Fruit fly (Drosophila melanogaster) whole organism, embryonic: ENCODE data around the gene CG9171.

Experiments
- ATbp ChIP-seq: fragments of 200-800 bp; sonication (Bioruptor generic); optimal IDR thresholded peaks from 2 replicates; lab custom pipeline; 2017; ENCODE audit warnings: missing biosample characterization, mild to moderate bottlenecking, missing genetic modification characterization, missing genetic modification reagents
- Antp ChIP-seq: fragments of 200-800 bp; sonication (Bioruptor generic); optimal IDR thresholded peaks from 3 replicates; lab custom pipeline; 2016; ENCODE audit warnings: missing biosample characterization, missing genetic modification characterization
- Awh ChIP-seq: fragments of 200-800 bp; sonication (Bioruptor generic); IDR thresholded peaks from 2 replicates; pipeline ENCODE4, ENCODE4 v1.3.6; 2022; ENCODE audit warnings: missing biosample characterization, missing genetic modification characterization
- CG11247 ChIP-seq: fragments of 200-800 bp; sonication (Bioruptor generic); IDR thresholded peaks from 2 replicates; pipeline ENCODE4 v1.3.6; 2022; ENCODE audit warnings: missing biosample characterization, missing genetic modification characterization
- CG11504 ChIP-seq: fragments of 200-800 bp; sonication (Bioruptor generic); optimal IDR thresholded peaks from 3 replicates; lab custom pipeline; 2019; ENCODE audit warnings: missing biosample characterization, mild to moderate bottlenecking, missing genetic modification characterization, moderate library complexity
- CG12236 ChIP-seq: fragments of 200-800 bp; sonication (Bioruptor generic); optimal IDR thresholded peaks from 2 replicates; lab custom pipeline; 2016; ENCODE audit warnings: missing biosample characterization, missing genetic modification characterization
- CG1233 ChIP-seq: fragments of 200-800 bp; sonication (Bioruptor generic); optimal IDR thresholded peaks from 4 replicates; lab custom pipeline; 2018; ENCODE audit warnings: missing biosample characterization, mild to moderate bottlenecking, missing genetic modification characterization
- CG13894 ChIP-seq: fragments of 200-800 bp; sonication (Bioruptor generic); optimal IDR thresholded peaks from 3 replicates; lab custom pipeline; 2018; ENCODE audit warnings: missing biosample characterization, mild to moderate bottlenecking, missing genetic modification characterization, moderate library complexity
- CG15601 ChIP-seq: fragments of 200-800 bp; sonication (Bioruptor generic); optimal IDR thresholded peaks from 3 replicates; lab custom pipeline; 2019; ENCODE audit warnings: missing biosample characterization, mild to moderate bottlenecking, missing genetic modification characterization, moderate library complexity
- CG17912 ChIP-seq: fragments of 200-800 bp; sonication (Bioruptor generic); optimal IDR thresholded peaks from 2 replicates; lab custom pipeline; 2018; ENCODE audit warnings: missing biosample characterization, mild to moderate bottlenecking, missing genetic modification characterization
- CG18599 ChIP-seq: fragments of 200-800 bp; sonication (Bioruptor generic); optimal IDR thresholded peaks from 3 replicates; lab custom pipeline; 2017; ENCODE audit warnings: missing biosample characterization, missing genetic modification characterization, mild to moderate bottlenecking, moderate library complexity, missing genetic modification reagents
- CG18619 ChIP-seq: fragments of 200-800 bp; sonication (Bioruptor generic); optimal IDR thresholded peaks from 3 replicates; lab custom pipeline; 2017; ENCODE audit warnings: missing biosample characterization, mild to moderate bottlenecking, missing genetic modification characterization
- CG2199 ChIP-seq: fragments of 200-800 bp; sonication (Bioruptor generic); IDR thresholded peaks from 3 replicates; pipeline ENCODE4 v1.3.6; 2022; ENCODE audit warnings: missing biosample characterization, missing genetic modification characterization
- CG2875 ChIP-seq: fragments of 200-800 bp; sonication (Bioruptor generic); optimal IDR thresholded peaks from 2 replicates; lab custom pipeline; 2017; ENCODE audit warnings: missing biosample characterization, mild to moderate bottlenecking, missing genetic modification characterization, missing genetic modification reagents
- CG30020 ChIP-seq: fragments of 200-800 bp; optimal IDR thresholded peaks from 2 replicates; lab custom pipeline; 2019; ENCODE audit warnings: missing biosample characterization, mild to moderate bottlenecking, missing genetic modification characterization, moderate library complexity
- CG3163 ChIP-seq: fragments of 200-800 bp; sonication (Bioruptor generic); optimal IDR thresholded peaks from 3 replicates; lab custom pipeline; 2016; ENCODE audit warnings: missing biosample characterization, missing genetic modification characterization
- CG3847 ChIP-seq: fragments of 200-800 bp; sonication (Bioruptor generic); IDR thresholded peaks from 2 replicates; pipeline ENCODE4 v1.3.6; 2022; ENCODE audit warnings: missing biosample characterization, missing genetic modification characterization
- CG5953 ChIP-seq: fragments of 200-800 bp; sonication (Bioruptor generic); IDR thresholded peaks from 2 replicates; pipeline ENCODE4 v1.3.6; 2022; ENCODE audit warnings: missing biosample characterization, missing genetic modification characterization
- CG6683 ChIP-seq: fragments of 200-800 bp; sonication (Bioruptor generic); optimal IDR thresholded peaks from 2 replicates; lab custom pipeline; 2017; ENCODE audit warnings: missing biosample characterization, mild to moderate bottlenecking, missing genetic modification characterization, missing genetic modification reagents
- CG8388 ChIP-seq: fragments of 200-800 bp; sonication (Bioruptor generic); optimal IDR thresholded peaks from 2 replicates; lab custom pipeline; 2019; ENCODE audit warnings: missing biosample characterization, mild to moderate bottlenecking, missing genetic modification characterization, moderate library complexity
- CG8924 ChIP-seq: fragments of 200-800 bp; optimal IDR thresholded peaks from 3 replicates; lab custom pipeline; 2019; ENCODE audit warnings: missing biosample characterization, mild to moderate bottlenecking, missing genetic modification characterization, moderate library complexity
- CG9437 ChIP-seq: fragments of 200-800 bp; sonication (Bioruptor generic); optimal IDR thresholded peaks from 2 replicates; lab custom pipeline; 2018; ENCODE audit warnings: missing biosample characterization, mild to moderate bottlenecking, missing genetic modification characterization
- CG9817 ChIP-seq: fragments of 200-800 bp; sonication (Bioruptor generic); optimal IDR thresholded peaks from 2 replicates; lab custom pipeline; 2018; ENCODE audit warnings: missing biosample characterization, mild to moderate bottlenecking, missing genetic modification characterization, moderate library complexity
- CTCF ChIP-seq: fragments of 200-800 bp; sonication (Bioruptor generic); optimal IDR thresholded peaks from 2 replicates; lab custom pipeline; 2017; ENCODE audit warnings: missing biosample characterization, mild to moderate bottlenecking, missing genetic modification characterization, moderate library complexity
- Dad ChIP-seq: fragments of 200-800 bp; sonication (Bioruptor generic); optimal IDR thresholded peaks from 3 replicates; lab custom pipeline; 2016; ENCODE audit warnings: missing biosample characterization, missing genetic modification characterization
- Deaf1 ChIP-seq: fragments of 200-800 bp; optimal IDR thresholded peaks from 3 replicates; lab custom pipeline; 2019; ENCODE audit warnings: missing biosample characterization, mild to moderate bottlenecking, missing genetic modification characterization, moderate library complexity
- Dll ChIP-seq: fragments of 200-800 bp; sonication (Bioruptor generic); IDR thresholded peaks from 4 replicates; pipeline ENCODE4 v1.3.6; 2022; ENCODE audit warnings: missing biosample characterization, missing genetic modification characterization; ENCODE audit not compliant: partially characterized antibody
- Doc3 ChIP-seq: fragments of 200-800 bp; sonication (Bioruptor generic); IDR thresholded peaks from 3 replicates; pipeline ENCODE4 v1.3.6; 2022; ENCODE audit warnings: missing biosample characterization, missing genetic modification characterization; ENCODE audit not compliant: partially characterized antibody
- Hand ChIP-seq: fragments of 200-800 bp; sonication (Bioruptor generic); optimal IDR thresholded peaks from 2 replicates; lab custom pipeline; 2017; ENCODE audit warnings: mild to moderate bottlenecking, missing biosample characterization, missing genetic modification reagents, missing genetic modification characterization
- HmgD ChIP-seq: fragments of 200-800 bp; sonication (Bioruptor generic); optimal IDR thresholded peaks from 3 replicates; lab custom pipeline; 2016; ENCODE audit warnings: missing biosample characterization, missing genetic modification characterization
- Hr39 ChIP-seq: fragments of >200 bp; optimal IDR thresholded peaks from 2 replicates; lab custom pipeline; 2017
- MTF-1 ChIP-seq: fragments of 200-800 bp; sonication (Bioruptor generic); optimal IDR thresholded peaks from 2 replicates; lab custom pipeline; 2018; ENCODE audit warnings: missing biosample characterization, mild to moderate bottlenecking, missing genetic modification characterization, borderline replicate concordance
- Max ChIP-seq: fragments of 200-800 bp; sonication (Bioruptor generic); optimal IDR thresholded peaks from 2 replicates; lab custom pipeline; 2016; ENCODE audit warnings: missing biosample characterization, mild to moderate bottlenecking, missing genetic modification characterization
- NC2α ChIP-seq: fragments of 200-800 bp; sonication (Bioruptor generic); optimal IDR thresholded peaks from 2 replicates; lab custom pipeline; 2016; ENCODE audit warnings: missing biosample characterization, missing genetic modification characterization
- NFAT ChIP-seq: fragments of 200-800 bp; sonication (Bioruptor generic); IDR thresholded peaks from 2 replicates; pipeline ENCODE4 v1.3.6; 2022; ENCODE audit warnings: missing biosample characterization, missing genetic modification characterization
- Six4 ChIP-seq: fragments of 200-800 bp; sonication (Bioruptor generic); optimal IDR thresholded peaks from 2 replicates; lab custom pipeline; 2016; ENCODE audit warnings: missing biosample characterization, missing genetic modification characterization
- bcd ChIP-seq: fragments of 200-800 bp; sonication (Bioruptor generic); optimal IDR thresholded peaks from 2 replicates; lab custom pipeline; 2017; ENCODE audit warnings: missing biosample characterization, mild to moderate bottlenecking, missing genetic modification characterization
- exex ChIP-seq: fragments of 200-800 bp; sonication (Bioruptor generic); optimal IDR thresholded peaks from 4 replicates; lab custom pipeline; 2018; ENCODE audit warnings: missing biosample characterization, mild to moderate bottlenecking, missing genetic modification characterization, moderate library complexity
- gcm ChIP-seq: fragments of 200-800 bp; sonication (Bioruptor generic); optimal IDR thresholded peaks from 2 replicates; lab custom pipeline; 2019; ENCODE audit warnings: missing biosample characterization, mild to moderate bottlenecking, missing genetic modification characterization, moderate library complexity
- ken ChIP-seq: fragments of 200-800 bp; sonication (Bioruptor generic); IDR thresholded peaks from 3 replicates; pipeline ENCODE4 v1.3.6; 2022; ENCODE audit warnings: missing biosample characterization, missing genetic modification characterization
- luna ChIP-seq: fragments of 200-800 bp; sonication (Bioruptor generic); optimal IDR thresholded peaks from 2 replicates; lab custom pipeline; 2016; ENCODE audit warnings: missing biosample characterization, missing genetic modification characterization
- odd ChIP-seq: fragments of 200-800 bp; sonication (Bioruptor generic); optimal IDR thresholded peaks from 2 replicates; lab custom pipeline; 2017; ENCODE audit warnings: missing biosample characterization, mild to moderate bottlenecking, missing genetic modification characterization
- p53 ChIP-seq: fragments of 200-800 bp; sonication (Bioruptor generic); optimal IDR thresholded peaks from 2 replicates; lab custom pipeline; 2016; ENCODE audit warnings: missing biosample characterization, missing genetic modification characterization
- pros ChIP-seq: fragments of 200-800 bp; sonication (Bioruptor generic); optimal IDR thresholded peaks from 3 replicates; lab custom pipeline; 2019; ENCODE audit warnings: missing biosample characterization, mild to moderate bottlenecking, missing genetic modification characterization, moderate library complexity
- slou ChIP-seq: fragments of 200-800 bp; sonication (Bioruptor generic); optimal IDR thresholded peaks from 3 replicates; lab custom pipeline; 2016; ENCODE audit warnings: missing biosample characterization, missing genetic modification characterization
- sr ChIP-seq: fragments of 200-800 bp; sonication (Bioruptor generic); IDR thresholded peaks from 3 replicates; pipeline ENCODE4 v1.3.6; 2022; ENCODE audit warnings: missing biosample characterization, missing genetic modification characterization
- sug ChIP-seq: fragments of 200-800 bp; optimal IDR thresholded peaks from 2 replicates; lab custom pipeline; 2019; ENCODE audit warnings: missing biosample characterization, mild to moderate bottlenecking, missing genetic modification characterization, moderate library complexity
- tll ChIP-seq, 2 experiments: fragments of 200-800 bp in 1 of 2; fragments of >200 bp in 1 of 2; sonication (Bioruptor generic) in 1 of 2; optimal IDR thresholded peaks; 2 replicates each; lab custom pipeline; 2017 to 2019; ENCODE audit warnings: missing biosample characterization in 2 of 2, missing genetic modification characterization in 2 of 2, mild to moderate bottlenecking in 1 of 2, moderate library complexity in 1 of 2
- vnd ChIP-seq: fragments of 200-800 bp; sonication (Bioruptor generic); IDR thresholded peaks from 3 replicates; pipeline ENCODE4 v1.3.6; 2022; ENCODE audit warnings: missing biosample characterization, missing genetic modification characterization; ENCODE audit not compliant: partially characterized antibody
- vvl ChIP-seq: fragments of 200-800 bp; sonication (Bioruptor generic); IDR thresholded peaks from 2 replicates; pipeline ENCODE4 v1.3.6; 2022; ENCODE audit warnings: missing biosample characterization, missing genetic modification characterization
- yki ChIP-seq: fragments of >200 bp; optimal IDR thresholded peaks from 3 replicates; lab custom pipeline; 2018
- zfh2 ChIP-seq: fragments of 200-800 bp; sonication (Bioruptor generic); optimal IDR thresholded peaks from 2 replicates; lab custom pipeline; 2016; ENCODE audit warnings: missing biosample characterization, missing genetic modification characterization

Gene CG9171

dm6 chr2L:5772262-5772661 lies 27.8 kb downstream of the CG9171 start:
- TF ChIP-seq yki (no peak), Deaf1 (tag; lab: Kevin White, UChicago) (no peak), vnd (GFP tag; lab: Robert Waterston, UW) (no peak), CG18599 (no peak), gcm (GFP tag; lab: Kevin White, UChicago) (peak; percentile 46), sug (tag; lab: Kevin White, UChicago) (no peak), bcd (GFP tag; lab: Kevin White, UChicago) (no peak), CG3847 (no peak), Hand (no peak), CG13894 (tag; lab: Kevin White, UChicago) (no peak), CG2875 (no peak), CG2199 (GFP tag; lab: Robert Waterston, UW) (0 out of 3 replicates have a peak, but pooled peaks have one; percentile 52), Awh (GFP tag; lab: Robert Waterston, UW) (no peak), NC2α (no peak), exex (tag; lab: Kevin White, UChicago) (peak; percentile 11), tll (GFP tag; optimal IDR thresholded peaks at IDR 0.05; lab: Kevin White, UChicago) (no peak), CG1233 (GFP tag; lab: Kevin White, UChicago) (no peak), CG11504 (tag; lab: Kevin White, UChicago) (no peak), Dad (no peak), CG9437 (no peak)
- TF ChIP-seq, all 482 proteins: peak for 3

dm6 chr2L:5771179-5771578 lies 28.9 kb downstream of the CG9171 start:
- TF ChIP-seq CG8924 (tag; lab: Kevin White, UChicago), result no peak
- no peak for TF ChIP-seq CG9817 (tag; lab: Kevin White, UChicago)
- TF ChIP-seq Max (GFP tag; lab: Kevin White, UChicago), result no peak
- no peak for TF ChIP-seq MTF-1
- TF ChIP-seq NFAT, result no peak; the same call in 1 of the 2 replicates
- TF ChIP-seq CTCF (GFP tag; lab: Kevin White, UChicago), result peak; percentile 99
- TF ChIP-seq tll (GFP tag; optimal IDR thresholded peaks at IDR 0.05; lab: Kevin White, UChicago), result no peak
- no peak for TF ChIP-seq CG18619 (GFP tag; lab: Kevin White, UChicago)
- TF ChIP-seq ken, result peak; percentile 73; the same call in 2 of the 3 replicates
- no peak for TF ChIP-seq pros (GFP tag; lab: Kevin White, UChicago)
- peak; percentile 46 for TF ChIP-seq Antp (GFP tag; lab: Kevin White, UChicago)
- peak; percentile 43; the same call in 1 of the 2 replicates for TF ChIP-seq CG11247
- TF ChIP-seq CG3163 (GFP tag; lab: Kevin White, UChicago), result no peak
- TF ChIP-seq sr (GFP tag; lab: Robert Waterston, UW), result no peak
- TF ChIP-seq HmgD (GFP tag; lab: Kevin White, UChicago), result peak; percentile 65
- TF ChIP-seq Six4 (GFP tag; lab: Kevin White, UChicago), result no peak
- no peak for TF ChIP-seq Hr39
- no peak for TF ChIP-seq CG8388
- TF ChIP-seq Doc3, result no peak
- no peak for TF ChIP-seq Dll (GFP tag; lab: Robert Waterston, UW)
- TF ChIP-seq ATbp, result no peak
- no peak for TF ChIP-seq CG30020
- TF ChIP-seq slou (GFP tag; lab: Kevin White, UChicago), result peak; percentile 47
- TF ChIP-seq CG17912, result no peak
- no peak for TF ChIP-seq CG5953 (GFP tag; lab: Robert Waterston, UW)
- TF ChIP-seq odd (GFP tag; lab: Kevin White, UChicago), result no peak
- no peak for TF ChIP-seq luna (GFP tag; lab: Kevin White, UChicago)
- TF ChIP-seq CG15601 (tag; lab: Kevin White, UChicago), result no peak
- TF ChIP-seq CG12236 (GFP tag; lab: Kevin White, UChicago), result no peak
- TF ChIP-seq zfh2 (GFP tag; lab: Kevin White, UChicago), result peak; percentile 17
- no peak for TF ChIP-seq p53 (GFP tag; lab: Kevin White, UChicago)
- no peak for TF ChIP-seq CG6683
- TF ChIP-seq vvl (GFP tag; lab: Robert Waterston, UW), result peak; percentile 32
